Fruit fly (Drosophila melanogaster): ENCODE results near the gene fws.

DNA sequence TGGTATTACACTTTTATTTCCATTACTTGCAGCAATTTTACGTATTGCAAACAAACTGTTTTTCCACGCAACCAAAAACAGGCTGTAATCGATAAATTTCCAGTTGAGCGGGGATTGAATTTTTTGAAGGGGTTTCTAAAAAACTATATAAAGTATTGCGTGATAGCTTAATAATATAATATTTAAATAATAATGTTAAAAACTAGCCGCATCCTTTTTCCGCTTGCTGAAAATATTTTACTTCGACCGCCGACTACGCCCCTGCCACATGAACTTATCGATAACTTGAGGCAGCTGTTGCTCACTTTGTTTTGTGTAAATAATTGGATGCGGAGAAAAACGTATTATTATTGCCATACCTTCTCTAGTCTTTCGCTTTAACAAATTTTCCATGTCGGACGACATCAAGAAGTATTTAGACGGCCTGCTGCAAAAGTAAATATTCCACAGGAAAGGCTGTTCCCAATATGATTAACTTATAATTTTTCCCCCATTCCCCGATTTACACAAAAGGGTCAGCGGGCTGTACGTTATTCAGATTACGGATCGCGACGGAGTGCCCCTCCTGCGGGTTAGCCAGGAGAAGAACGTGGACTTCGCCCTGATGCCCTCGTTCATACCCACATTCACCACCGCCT, at the start of gene fws, which contains the start of gene Lamtor3:
- TF ChIP-seq usp (GFP tag; optimal IDR thresholded peaks at IDR 0.05) (no peak), pan (optimal IDR thresholded peaks at IDR 0.05) (no peak), CG8478 (optimal IDR thresholded peaks at IDR 0.05) (no peak), psq (optimal IDR thresholded peaks at IDR 0.05) (no peak), EcR (GFP tag; optimal IDR thresholded peaks at IDR 0.05) (no peak), Dll (optimal IDR thresholded peaks at IDR 0.05) (no peak)

Measured in whole organism.